Worm (Caenorhabditis elegans) whole organism, early embryonic: ENCODE measurements around the gene F59E12.8.

Experiments used
- B0310.2 ChIP-seq: sonication (generic microtip); optimal IDR thresholded peaks from 2 replicates; lab custom pipeline; 2016; ENCODE audit warnings: mild to moderate bottlenecking, missing genetic modification characterization, missing compliant biosample characterization
- F13C5.2 ChIP-seq: sonication (generic microtip); optimal IDR thresholded peaks from 2 replicates; lab custom pipeline; 2017; ENCODE audit warnings: mild to moderate bottlenecking, missing genetic modification characterization, inconsistent platforms, missing compliant biosample characterization
- aly-1 ChIP-seq: sonication (generic microtip); optimal IDR thresholded peaks from 2 replicates; lab custom pipeline; 2016; ENCODE audit warnings: missing genetic modification characterization, missing compliant biosample characterization
- ceh-36 ChIP-seq: sonication (generic microtip); optimal IDR thresholded peaks from 2 replicates; lab custom pipeline; 2016; ENCODE audit warnings: missing genetic modification characterization, inconsistent platforms, missing compliant biosample characterization
- pes-1 ChIP-seq: fragments of 200-800 bp; sonication (Bioruptor generic); IDR thresholded peaks from 2 replicates; pipeline ENCODE4 v1.3.6; 2022; ENCODE audit warnings: missing genetic modification reagents, missing genetic modification characterization, missing compliant biosample characterization
- tbx-11 ChIP-seq: fragments of 200-800 bp; sonication (Bioruptor generic); IDR thresholded peaks from 2 replicates; pipeline ENCODE4 v1.3.6; 2022; ENCODE audit warnings: missing genetic modification characterization, missing compliant biosample characterization

DNA sequence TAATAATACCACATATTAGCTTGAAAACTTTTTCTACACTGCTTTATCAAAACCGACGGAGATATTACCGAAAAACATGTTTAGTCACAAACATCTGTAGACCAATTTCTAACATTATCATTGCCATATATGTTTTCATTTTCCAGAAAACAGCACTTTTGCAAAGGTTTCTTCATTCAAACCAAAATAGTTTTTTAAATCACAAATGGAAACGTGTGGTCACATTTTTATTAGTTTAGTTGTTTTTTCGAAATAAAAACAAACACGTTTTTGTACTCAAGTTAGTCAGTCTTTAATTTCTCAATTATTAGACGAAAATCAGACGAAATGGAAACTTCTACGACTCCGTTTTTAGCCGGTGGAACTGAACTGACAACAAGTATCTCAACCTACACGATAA lies 1.3 kb upstream of the F59E12.8 start, which contains the start of gene F59E12.3:
- TF ChIP-seq ceh-36 (tag; lab: Kevin White, UChicago) (no peak), pes-1 (no peak), aly-1 (no peak), B0310.2 (tag; lab: Kevin White, UChicago) (no peak), tbx-11 (no peak), F13C5.2 (no peak)
